Worm (Caenorhabditis elegans): ENCODE measurements around the gene sma-9.

Gene sma-9

ce11 chrX:10769232-10769738 is at the start of gene sma-9:
TSS of gene sma-9 (plus strand) at chrX:10769282.
- TF ChIP-seq nhr-28 (tag; optimal IDR thresholded peaks at IDR 0.05) (no peak), ctbp-1 (GFP tag; IDR thresholded peaks at IDR 0.05) (no peak), mdl-1 (tag; optimal IDR thresholded peaks at IDR 0.05) (no peak), hif-1 (tag; optimal IDR thresholded peaks at IDR 0.05) (no peak), unc-62 (GFP tag; optimal IDR thresholded peaks at IDR 0.05 in 1 of 2) (peak in 1 of 2 experiments; percentile 25), unc-62 (tag; optimal IDR thresholded peaks at IDR 0.05) (no peak), hmg-1.1 (GFP tag; IDR thresholded peaks at IDR 0.05) (no peak)

- peak; percentile 57 for TF ChIP-seq aha-1 (tag)
- no peak for TF ChIP-seq dmd-8 (GFP tag; IDR thresholded peaks at IDR 0.05)
These were observed 47.1 kb upstream of the sma-9 start, which contains the start of gene mbr-1 for ce11 chrX:10721954-10722353. TSS of gene mbr-1 (minus strand) at chrX:10722054.

- TF ChIP-seq T26A8.4 (GFP tag; IDR thresholded peaks at IDR 0.05) (no peak), aha-1 (tag) (peak; percentile 90)
These were observed 41.4 kb upstream of the sma-9 start for ce11 chrX:10727696-10728095.

- TF ChIP-seq pha-4 (GFP tag; IDR thresholded peaks at IDR 0.05), result peak; percentile 78; the same call in 1 of the 2 replicates
- no peak for TF ChIP-seq pha-4 (tag; optimal IDR thresholded peaks at IDR 0.05)
- 0 out of 2 replicates have a peak, but pooled peaks have one; percentile 13 for TF ChIP-seq php-3 (GFP tag; IDR thresholded peaks at IDR 0.05)
- no peak for TF ChIP-seq nhr-28 (tag; optimal IDR thresholded peaks at IDR 0.05)
- TF ChIP-seq nhr-76 (tag; optimal IDR thresholded peaks at IDR 0.05), result no peak
- TF ChIP-seq F49E8.2 (tag; optimal IDR thresholded peaks at IDR 0.05; ENCODE audit: borderline replicate concordance), result no peak
- TF ChIP-seq T26A8.4 (GFP tag; IDR thresholded peaks at IDR 0.05), result no peak
- 0 out of 2 replicates have a peak, but pooled peaks have one; percentile 44 for TF ChIP-seq F44E2.7 (GFP tag; IDR thresholded peaks at IDR 0.05)
- TF ChIP-seq spr-3 (GFP tag; optimal IDR thresholded peaks at IDR 0.05), result no peak
- TF ChIP-seq ceh-32 (tag; optimal IDR thresholded peaks at IDR 0.05; ENCODE audit: poor library complexity), result no peak
- TF ChIP-seq ceh-20 (GFP tag; IDR thresholded peaks at IDR 0.05), result 0 out of 2 replicates have a peak, but pooled peaks have one; percentile 21
- TF ChIP-seq F10B5.3 (tag; optimal IDR thresholded peaks at IDR 0.05), result no peak
- TF ChIP-seq nhr-25 (tag; optimal IDR thresholded peaks at IDR 0.05; ENCODE audit: borderline replicate concordance, insufficient read depth), result no peak
- no peak for TF ChIP-seq zip-11 (GFP tag; IDR thresholded peaks at IDR 0.05)
- peak; percentile 30 to 76 for TF ChIP-seq daf-16 (GFP tag; optimal IDR thresholded peaks at IDR 0.05)
- TF ChIP-seq daf-16 (tag; optimal IDR thresholded peaks at IDR 0.05), result no peak
- TF ChIP-seq zfp-3 (GFP tag; conservative IDR thresholded peaks at IDR 0.05), result 0 out of 2 replicates have a peak, but pooled peaks have one; percentile 24
- TF ChIP-seq ZK546.5 (tag; optimal IDR thresholded peaks at IDR 0.05), result no peak
- no peak for TF ChIP-seq nhr-77 (tag; optimal IDR thresholded peaks at IDR 0.05)
- no peak for TF ChIP-seq ceh-82 (tag; optimal IDR thresholded peaks at IDR 0.05)
- TF ChIP-seq mdt-29 (GFP tag; IDR thresholded peaks at IDR 0.05), result no peak
- TF ChIP-seq lsy-2 (tag; optimal IDR thresholded peaks at IDR 0.05), result no peak
- peak; percentile 57; the same call in 1 of the 2 replicates for TF ChIP-seq arid-1 (GFP tag; conservative IDR thresholded peaks at IDR 0.05)
- TF ChIP-seq F26F4.8 (GFP tag; conservative IDR thresholded peaks at IDR 0.05), result peak; percentile 70; the same call in 1 of the 2 replicates
- 0 out of 2 replicates have a peak, but pooled peaks have one; percentile 68 for TF ChIP-seq Y75B8A.6 (GFP tag; IDR thresholded peaks at IDR 0.05)
- no peak for TF ChIP-seq aha-1 (tag)
- TF ChIP-seq mxl-3 (GFP tag; optimal IDR thresholded peaks at IDR 0.05), result no peak
- TF ChIP-seq lin-13 (GFP tag; optimal IDR thresholded peaks at IDR 0.05), result no peak
- no peak for TF ChIP-seq hif-1 (tag; optimal IDR thresholded peaks at IDR 0.05)
- no peak for TF ChIP-seq duxl-1 (tag; optimal IDR thresholded peaks at IDR 0.05; ENCODE audit: poor library complexity)
- TF ChIP-seq nhr-237 (tag; optimal IDR thresholded peaks at IDR 0.05), result no peak
- TF ChIP-seq daf-12 (tag; optimal IDR thresholded peaks at IDR 0.05), result no peak
- TF ChIP-seq R02D3.7 (tag; optimal IDR thresholded peaks at IDR 0.05), result no peak
- TF ChIP-seq nhr-10 (tag; optimal IDR thresholded peaks at IDR 0.05), result no peak
- no peak for TF ChIP-seq sdz-12 (GFP tag; optimal IDR thresholded peaks at IDR 0.05)
- TF ChIP-seq dmd-9 (GFP tag; IDR thresholded peaks at IDR 0.05), result no peak
- no peak for TF ChIP-seq ceh-62 (tag; optimal IDR thresholded peaks at IDR 0.05)
- TF ChIP-seq nhr-102 (tag; optimal IDR thresholded peaks at IDR 0.05), result no peak
- TF ChIP-seq nhr-11 (tag; optimal IDR thresholded peaks at IDR 0.05), result no peak
These were observed 37.2 kb upstream of the sma-9 start for ce11 chrX:10731837-10732236.
